Fruit fly (Drosophila melanogaster) whole organism, pupa: ENCODE measurements around the gene HDAC4.

Experiments
- CG10348 ChIP-seq: fragments of 200-800 bp; sonication (Bioruptor generic); IDR thresholded peaks from 2 replicates; pipeline ENCODE4 v1.3.6; 2022; ENCODE audit warnings: missing biosample characterization, missing genetic modification characterization
- CG12605 ChIP-seq: fragments of 200-800 bp; sonication (Bioruptor generic); IDR thresholded peaks from 2 replicates; pipeline ENCODE4 v1.3.6; 2022; ENCODE audit warnings: missing biosample characterization, missing genetic modification characterization
- CG13204 ChIP-seq: fragments of 200-800 bp; sonication (Bioruptor generic); optimal IDR thresholded peaks from 2 replicates; lab custom pipeline; 2018; ENCODE audit warnings: missing biosample characterization, mild to moderate bottlenecking, missing genetic modification characterization, moderate library complexity
- CG14655 ChIP-seq: fragments of 200-800 bp; sonication (Bioruptor generic); optimal IDR thresholded peaks from 3 replicates; lab custom pipeline; 2017; ENCODE audit warnings: mild to moderate bottlenecking, missing biosample characterization, missing genetic modification reagents, missing genetic modification characterization
- CG15710 ChIP-seq: fragments of 200-800 bp; sonication (Bioruptor generic); optimal IDR thresholded peaks from 2 replicates; lab custom pipeline; 2018; ENCODE audit warnings: missing biosample characterization, mild to moderate bottlenecking, missing genetic modification characterization, moderate library complexity
- CG17806 ChIP-seq: fragments of 200-800 bp; sonication (Bioruptor generic); optimal IDR thresholded peaks from 2 replicates; lab custom pipeline; 2018; ENCODE audit warnings: missing biosample characterization, mild to moderate bottlenecking, missing genetic modification characterization, moderate library complexity
- CG32121 ChIP-seq: fragments of 200-800 bp; sonication (Bioruptor generic); IDR thresholded peaks from 2 replicates; pipeline ENCODE4 v1.3.6; 2022; ENCODE audit warnings: missing biosample characterization, missing genetic modification characterization
- CG34367 ChIP-seq: fragments of 200-800 bp; sonication (Bioruptor generic); optimal IDR thresholded peaks from 2 replicates; lab custom pipeline; 2018; ENCODE audit warnings: missing biosample characterization, mild to moderate bottlenecking, missing genetic modification characterization
- CG4496 ChIP-seq: fragments of 200-800 bp; sonication (Bioruptor generic); IDR thresholded peaks from 3 replicates; pipeline ENCODE4 v1.3.6; 2022; ENCODE audit warnings: missing biosample characterization, missing genetic modification characterization
- CG8159 ChIP-seq: fragments of 200-800 bp; sonication (Bioruptor generic); optimal IDR thresholded peaks from 3 replicates; lab custom pipeline; 2018; ENCODE audit warnings: missing biosample characterization, mild to moderate bottlenecking, missing genetic modification characterization, moderate library complexity
- CG8301 ChIP-seq: fragments of 200-800 bp; sonication (Bioruptor generic); optimal IDR thresholded peaks from 2 replicates; lab custom pipeline; 2018; ENCODE audit warnings: missing biosample characterization, mild to moderate bottlenecking, missing genetic modification characterization
- CG9948 ChIP-seq: fragments of 200-800 bp; sonication (Bioruptor generic); optimal IDR thresholded peaks from 2 replicates; lab custom pipeline; 2018; ENCODE audit warnings: missing biosample characterization, mild to moderate bottlenecking, missing genetic modification characterization, moderate library complexity
- D1 ChIP-seq: fragments of 200-800 bp; sonication (Bioruptor generic); optimal IDR thresholded peaks from 2 replicates; lab custom pipeline; 2018; ENCODE audit warnings: missing biosample characterization, mild to moderate bottlenecking, missing genetic modification characterization, moderate library complexity
- EcR ChIP-seq: fragments of 200-800 bp; sonication (Bioruptor generic); optimal IDR thresholded peaks from 3 replicates; lab custom pipeline; 2019; ENCODE audit warnings: missing biosample characterization, missing genetic modification characterization, mild to moderate bottlenecking, moderate library complexity, missing genetic modification reagents
- Ets98B ChIP-seq: fragments of 200-800 bp; sonication (Bioruptor generic); IDR thresholded peaks from 2 replicates; pipeline ENCODE4 v1.3.6; 2022; ENCODE audit warnings: missing biosample characterization, missing genetic modification characterization
- Pif1A ChIP-seq: fragments of 200-800 bp; sonication (Bioruptor generic); optimal IDR thresholded peaks from 3 replicates; lab custom pipeline; 2016; ENCODE audit warnings: missing biosample characterization, missing genetic modification characterization
- Pif1B ChIP-seq: fragments of 200-800 bp; sonication (Bioruptor generic); optimal IDR thresholded peaks from 3 replicates; lab custom pipeline; 2016; ENCODE audit warnings: missing biosample characterization, missing genetic modification characterization
- Snoo ChIP-seq: fragments of 200-800 bp; sonication (Bioruptor generic); optimal IDR thresholded peaks from 3 replicates; lab custom pipeline; 2017; ENCODE audit warnings: missing biosample characterization, mild to moderate bottlenecking, missing genetic modification characterization, inconsistent platforms
- fd96Ca ChIP-seq: fragments of 200-800 bp; sonication (Bioruptor generic); IDR thresholded peaks from 3 replicates; pipeline ENCODE4 v1.3.6; 2022; ENCODE audit warnings: missing biosample characterization, missing genetic modification characterization
- gl ChIP-seq: fragments of 200-800 bp; sonication (Bioruptor generic); optimal IDR thresholded peaks from 2 replicates; lab custom pipeline; 2018; ENCODE audit warnings: missing biosample characterization, mild to moderate bottlenecking, missing genetic modification characterization
- rn ChIP-seq: fragments of 200-800 bp; sonication (Bioruptor generic); IDR thresholded peaks from 2 replicates; pipeline ENCODE4 v1.3.6; 2022; ENCODE audit warnings: missing biosample characterization, missing genetic modification characterization

The HDAC4 gene

DNA sequence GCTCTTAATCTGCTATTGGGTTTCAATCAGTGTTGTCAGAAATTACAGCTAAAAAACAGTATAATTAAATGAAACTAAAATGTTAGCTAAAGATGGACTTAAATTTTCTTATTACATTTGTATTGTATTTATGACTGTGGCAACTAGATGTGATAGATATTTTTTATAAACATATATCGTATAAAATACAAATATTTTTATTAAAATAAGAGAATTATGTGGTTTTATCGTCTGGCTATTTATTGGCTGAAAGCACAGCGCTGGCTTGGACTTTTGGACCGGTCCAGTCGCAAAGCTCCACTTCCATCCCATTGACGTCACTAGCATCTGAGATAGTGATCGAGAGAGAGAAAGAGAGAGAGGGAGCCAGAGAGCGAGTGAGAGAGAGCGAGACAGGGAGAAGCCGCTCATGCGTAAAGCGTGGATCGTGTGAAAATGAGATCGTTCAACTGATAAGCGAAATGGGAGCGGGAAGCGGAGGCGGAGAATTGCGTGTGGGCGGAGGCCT lies 34.0 kb upstream of the HDAC4 start:
- TF ChIP-seq Pif1A (peak; percentile 79), rn (GFP tag; lab: Robert Waterston, UW) (0 out of 2 replicates have a peak, but pooled peaks have one; percentile 29), CG15710 (tag; lab: Kevin White, UChicago) (peak; percentile 87), gl (peak; percentile 95), fd96Ca (GFP tag; lab: Robert Waterston, UW) (peak; percentile 65; the same call in 1 of the 3 replicates), CG9948 (tag; lab: Kevin White, UChicago) (peak; percentile 79), CG14655 (peak; percentile 89), CG4496 (GFP tag; lab: Robert Waterston, UW) (peak; percentile 70), Pif1B (GFP tag; lab: Kevin White, UChicago) (peak; percentile 84), CG8159 (tag; lab: Kevin White, UChicago) (peak; percentile 92), Ets98B (GFP tag; lab: Robert Waterston, UW) (peak; percentile 57; the same call in 1 of the 2 replicates), CG10348 (no peak), CG17806 (tag; lab: Kevin White, UChicago) (peak; percentile 85), CG32121 (GFP tag; lab: Robert Waterston, UW) (peak; percentile 74), CG12605 (GFP tag; lab: Robert Waterston, UW) (peak; percentile 70), EcR (peak; percentile 86), D1 (tag; lab: Kevin White, UChicago) (peak; percentile 91), CG13204 (peak; percentile 94), CG34367 (peak; percentile 90), Snoo (tag; lab: Kevin White, UChicago) (peak; percentile 91), CG8301 (peak; percentile 79)

DNA sequence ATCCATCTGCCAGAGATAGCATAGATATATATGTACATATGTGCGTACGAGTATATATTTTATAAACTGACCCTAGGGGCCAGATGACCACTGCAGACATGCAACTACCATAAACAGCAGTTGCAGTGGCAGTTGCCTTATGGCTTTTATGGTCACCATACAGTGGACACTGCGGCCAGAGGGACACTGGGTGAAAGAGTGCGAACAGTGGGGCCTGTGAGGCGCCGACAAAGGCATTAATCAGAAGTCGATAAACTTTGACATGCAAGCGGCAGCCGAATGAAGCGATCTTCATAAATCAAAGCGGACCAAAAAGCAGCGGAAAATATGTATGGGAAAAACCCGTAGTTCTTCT lies 30.0 kb upstream of the HDAC4 start:
- peak; percentile 37; the same call in 1 of the 3 replicates for TF ChIP-seq fd96Ca (GFP tag; lab: Robert Waterston, UW)
- no peak for TF ChIP-seq CG14655
- peak; percentile 45 for TF ChIP-seq CG4496 (GFP tag; lab: Robert Waterston, UW)

DNA sequence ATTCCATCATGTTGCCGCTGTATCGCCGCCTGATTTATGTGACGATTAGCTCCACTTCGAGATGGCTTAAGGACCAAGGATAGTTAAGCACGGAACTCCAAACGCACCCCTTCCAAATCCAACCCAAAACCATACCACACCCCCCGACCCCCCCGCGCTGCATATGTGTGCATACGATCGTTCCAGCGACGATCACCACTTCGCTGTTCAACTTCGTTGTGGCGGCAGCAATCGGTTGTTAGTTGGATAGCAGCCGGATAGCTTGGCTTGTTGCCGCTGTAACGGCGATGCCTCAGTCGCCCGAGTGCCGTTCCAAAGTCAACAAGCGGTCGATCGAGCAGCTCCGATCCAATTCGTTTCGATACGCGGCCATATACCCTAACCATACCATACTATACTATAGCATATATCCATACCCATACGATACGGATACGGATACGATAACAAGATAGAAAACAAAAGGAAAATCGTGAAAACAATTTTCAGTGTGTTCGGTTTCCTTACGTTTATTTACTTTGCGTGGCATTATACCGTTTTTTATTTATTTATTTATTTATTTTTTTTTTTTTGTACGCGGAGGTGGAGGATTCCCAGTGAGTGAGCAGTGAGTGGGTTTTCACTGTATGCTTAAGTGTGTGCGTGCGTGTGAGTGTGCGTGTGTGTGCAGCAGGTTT lies 29.5 kb upstream of the HDAC4 start:
- TF ChIP-seq D1 (tag; lab: Kevin White, UChicago) (no peak), CG8301 (no peak), CG14655 (peak; percentile 11), rn (GFP tag; lab: Robert Waterston, UW) (no peak), gl (no peak), CG17806 (tag; lab: Kevin White, UChicago) (no peak), EcR (no peak), CG4496 (GFP tag; lab: Robert Waterston, UW) (0 out of 3 replicates have a peak, but pooled peaks have one; percentile 42), CG9948 (tag; lab: Kevin White, UChicago) (no peak), CG34367 (no peak), Pif1B (GFP tag; lab: Kevin White, UChicago) (peak; percentile 37), CG8159 (tag; lab: Kevin White, UChicago) (no peak), fd96Ca (GFP tag; lab: Robert Waterston, UW) (no peak), Pif1A (no peak), Ets98B (GFP tag; lab: Robert Waterston, UW) (peak; percentile 41; the same call in 1 of the 2 replicates), CG15710 (tag; lab: Kevin White, UChicago) (no peak), CG10348 (no peak), Snoo (tag; lab: Kevin White, UChicago) (no peak), CG12605 (GFP tag; lab: Robert Waterston, UW) (no peak), CG13204 (no peak), CG32121 (GFP tag; lab: Robert Waterston, UW) (peak; percentile 54; the same call in 1 of the 2 replicates)

DNA sequence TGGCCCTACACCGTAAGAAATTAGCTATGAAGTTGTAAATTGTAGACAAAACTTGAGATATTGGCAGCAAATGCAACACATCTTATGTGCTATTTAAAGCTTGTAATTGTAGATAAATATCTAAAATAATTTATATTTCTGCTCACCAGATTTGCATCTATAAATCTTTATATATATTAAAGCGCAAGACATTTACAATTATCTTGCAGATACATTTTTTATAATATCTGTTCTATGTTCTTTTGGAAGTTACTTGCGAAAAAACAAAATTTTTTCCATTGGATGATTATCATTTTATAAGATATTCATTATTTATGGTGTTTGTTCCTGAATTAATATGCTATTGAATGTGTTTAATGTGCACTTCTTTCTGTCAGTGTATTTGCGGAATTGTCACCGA lies 28.9 kb upstream of the HDAC4 start:
- no peak for TF ChIP-seq gl
- no peak for TF ChIP-seq CG13204
- no peak for TF ChIP-seq Ets98B (GFP tag; lab: Robert Waterston, UW)
- TF ChIP-seq Pif1B (GFP tag; lab: Kevin White, UChicago), result no peak
- no peak for TF ChIP-seq fd96Ca (GFP tag; lab: Robert Waterston, UW)
- TF ChIP-seq rn (GFP tag; lab: Robert Waterston, UW), result no peak
- no peak for TF ChIP-seq D1 (tag; lab: Kevin White, UChicago)
- peak; percentile 54 for TF ChIP-seq CG14655
- TF ChIP-seq CG17806 (tag; lab: Kevin White, UChicago), result peak; percentile 48
- peak; percentile 58 for TF ChIP-seq CG8159 (tag; lab: Kevin White, UChicago)
- TF ChIP-seq Snoo (tag; lab: Kevin White, UChicago), result no peak
- no peak for TF ChIP-seq EcR
- no peak for TF ChIP-seq CG32121 (GFP tag; lab: Robert Waterston, UW)
- TF ChIP-seq CG9948 (tag; lab: Kevin White, UChicago), result peak; percentile 51
- TF ChIP-seq CG8301, result peak; percentile 21
- TF ChIP-seq CG12605 (GFP tag; lab: Robert Waterston, UW), result no peak
- peak; percentile 22 for TF ChIP-seq CG34367
- no peak for TF ChIP-seq CG4496 (GFP tag; lab: Robert Waterston, UW)
- no peak for TF ChIP-seq CG10348
- no peak for TF ChIP-seq Pif1A
- peak; percentile 36 for TF ChIP-seq CG15710 (tag; lab: Kevin White, UChicago)

DNA sequence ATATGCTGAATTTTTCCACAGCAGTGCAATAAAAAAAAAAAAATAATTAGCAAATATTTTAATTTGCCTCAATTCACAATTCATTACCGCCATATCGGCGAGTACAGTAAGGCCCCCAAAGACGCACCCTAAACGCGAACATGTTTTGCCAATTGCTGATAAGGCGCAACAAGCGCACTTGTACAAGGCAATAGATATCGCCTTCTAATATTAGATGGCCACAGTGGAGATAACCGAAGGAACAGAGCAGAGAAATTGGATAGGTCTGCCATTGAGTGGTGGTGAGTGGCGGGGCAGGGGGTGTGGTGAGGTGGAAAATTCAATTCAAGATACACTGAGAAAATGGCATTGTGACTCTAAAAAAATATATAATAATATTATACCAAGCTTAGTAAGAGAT lies 27.7 kb upstream of the HDAC4 start:
- no peak for TF ChIP-seq CG8301
- 0 out of 3 replicates have a peak, but pooled peaks have one; percentile 16 for TF ChIP-seq CG4496 (GFP tag; lab: Robert Waterston, UW)

DNA sequence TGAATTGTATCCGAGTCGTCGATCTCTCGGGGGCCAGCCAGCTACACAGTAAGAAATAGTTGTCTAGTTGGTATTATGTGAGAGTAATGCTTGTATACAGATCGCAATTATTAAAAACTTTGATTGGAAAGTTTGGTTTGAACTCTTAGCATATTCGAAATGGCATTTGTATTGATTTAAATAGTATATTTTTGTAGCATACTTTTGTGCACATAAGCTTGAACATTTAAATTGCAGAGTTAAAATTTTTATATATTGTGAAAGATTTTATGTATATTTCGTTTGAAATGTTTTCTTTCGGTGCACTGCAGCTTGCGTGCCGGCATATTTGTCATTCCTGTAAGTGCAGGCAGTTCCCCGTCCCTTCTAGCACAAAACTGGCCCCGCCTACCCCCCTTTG lies 26.8 kb upstream of the HDAC4 start:
- TF ChIP-seq Pif1A (peak; percentile 56), CG13204 (peak; percentile 33), EcR (peak; percentile 17), CG9948 (tag; lab: Kevin White, UChicago) (peak; percentile 77), CG8159 (tag; lab: Kevin White, UChicago) (peak; percentile 74), gl (peak; percentile 11), CG8301 (peak; percentile 73), CG12605 (GFP tag; lab: Robert Waterston, UW) (no peak), CG32121 (GFP tag; lab: Robert Waterston, UW) (peak; percentile 40; the same call in 1 of the 2 replicates), rn (GFP tag; lab: Robert Waterston, UW) (no peak), Ets98B (GFP tag; lab: Robert Waterston, UW) (peak; percentile 54), fd96Ca (GFP tag; lab: Robert Waterston, UW) (peak; percentile 31; the same call in 1 of the 3 replicates), CG34367 (peak; percentile 64), CG4496 (GFP tag; lab: Robert Waterston, UW) (peak; percentile 42; the same call in 1 of the 3 replicates), Pif1B (GFP tag; lab: Kevin White, UChicago) (peak; percentile 44), CG10348 (no peak), CG14655 (peak; percentile 78), CG15710 (tag; lab: Kevin White, UChicago) (peak; percentile 72), D1 (tag; lab: Kevin White, UChicago) (no peak), Snoo (tag; lab: Kevin White, UChicago) (peak; percentile 65), CG17806 (tag; lab: Kevin White, UChicago) (peak; percentile 71)
